ENCODE assay signal across 1 fruit fly cellular context in genomic region chr3L:16563361-16563760, dm6.
TF ChIP-seq lines count a peak whose summit lies in the region.

No protein-coding gene starts in this region.

TF ChIP-seq in whole organism, embryonic, 481 proteins besides CTCF, POLR2A, EP300 and RAD21 (continued from another document and continues in another):
- TF ChIP-seq CG3281 (GFP tag; optimal IDR thresholded peaks at IDR 0.05; lab: Kevin White, UChicago) = no peak
- no peak for TF ChIP-seq Oaz (GFP tag; IDR thresholded peaks at IDR 0.05; lab: Robert Waterston, UW)
- no peak for TF ChIP-seq Dref (GFP tag; IDR thresholded peaks at IDR 0.05; lab: Robert Waterston, UW)
- TF ChIP-seq CG3847 (GFP tag; IDR thresholded peaks at IDR 0.05; lab: Robert Waterston, UW) = no peak
- TF ChIP-seq Dbx (GFP tag; IDR thresholded peaks at IDR 0.05; lab: Robert Waterston, UW) = no peak
- TF ChIP-seq wdn (GFP tag; IDR thresholded peaks at IDR 0.05; lab: Robert Waterston, UW) = no peak
- TF ChIP-seq CG12236 (GFP tag; optimal IDR thresholded peaks at IDR 0.05; lab: Kevin White, UChicago) = no peak
- no peak for TF ChIP-seq Abd-B (GFP tag; optimal IDR thresholded peaks at IDR 0.05; lab: Kevin White, UChicago)
- TF ChIP-seq D (optimal IDR thresholded peaks at IDR 0.05; lab: Kevin White, UChicago) = no peak
- TF ChIP-seq D (GFP tag; optimal IDR thresholded peaks at IDR 0.05; lab: Kevin White, UChicago) = no peak
- TF ChIP-seq zen2 (GFP tag; IDR thresholded peaks at IDR 0.05; lab: Robert Waterston, UW; ENCODE audit: partially characterized antibody) = no peak
- TF ChIP-seq dmrt99B (tag; optimal IDR thresholded peaks at IDR 0.05; lab: Kevin White, UChicago) = no peak
- TF ChIP-seq CG9727 (GFP tag; optimal IDR thresholded peaks at IDR 0.05; lab: Kevin White, UChicago) = no peak
- TF ChIP-seq dpn (GFP tag; optimal IDR thresholded peaks at IDR 0.05; lab: Kevin White, UChicago) = no peak
- no peak for TF ChIP-seq lab (GFP tag; optimal IDR thresholded peaks at IDR 0.05; lab: Kevin White, UChicago)
- TF ChIP-seq gcm (GFP tag; optimal IDR thresholded peaks at IDR 0.05; lab: Kevin White, UChicago) = no peak
- peak; percentile 15; the same call in 1 of the 2 replicates for TF ChIP-seq Xrp1 (GFP tag; IDR thresholded peaks at IDR 0.05; lab: Robert Waterston, UW)
- TF ChIP-seq bowl (GFP tag; IDR thresholded peaks at IDR 0.05; lab: Robert Waterston, UW) = no peak
- TF ChIP-seq Scr (GFP tag; IDR thresholded peaks at IDR 0.05; lab: Robert Waterston, UW; ENCODE audit: partially characterized antibody) = 0 out of 2 replicates have a peak, but pooled peaks have one; percentile 8
- no peak for TF ChIP-seq slou (GFP tag; optimal IDR thresholded peaks at IDR 0.05; lab: Kevin White, UChicago)
- TF ChIP-seq CG9932 (GFP tag; IDR thresholded peaks at IDR 0.05; lab: Robert Waterston, UW) = peak; percentile 3; the same call in 1 of the 2 replicates
- TF ChIP-seq Lhr (GFP tag; optimal IDR thresholded peaks at IDR 0.05; lab: Kevin White, UChicago) = peak; percentile 19
- TF ChIP-seq CG11723 (GFP tag; optimal IDR thresholded peaks at IDR 0.05; lab: Kevin White, UChicago) = no peak
- no peak for TF ChIP-seq CG12299 (tag; optimal IDR thresholded peaks at IDR 0.05; lab: Kevin White, UChicago)
- TF ChIP-seq nerfin-1 (tag; optimal IDR thresholded peaks at IDR 0.05; lab: Kevin White, UChicago) = no peak
- no peak for TF ChIP-seq CG2129 (GFP tag; IDR thresholded peaks at IDR 0.05; lab: Robert Waterston, UW; ENCODE audit: partially characterized antibody)
- TF ChIP-seq lmd (GFP tag; IDR thresholded peaks at IDR 0.05; lab: Robert Waterston, UW) = peak; percentile 4; the same call in 1 of the 2 replicates
- TF ChIP-seq cwo (GFP tag; optimal IDR thresholded peaks at IDR 0.05; lab: Kevin White, UChicago) = no peak
- TF ChIP-seq Side (GFP tag; optimal IDR thresholded peaks at IDR 0.05; lab: Kevin White, UChicago) = no peak
- no peak for TF ChIP-seq Hsf (GFP tag; optimal IDR thresholded peaks at IDR 0.05; lab: Kevin White, UChicago)
- no peak for TF ChIP-seq CG7372 (GFP tag; IDR thresholded peaks at IDR 0.05; lab: Robert Waterston, UW)
- TF ChIP-seq Nf-YA (GFP tag; IDR thresholded peaks at IDR 0.05; lab: Robert Waterston, UW) = no peak
- no peak; the same call in 1 of the 2 replicates for TF ChIP-seq CG13287 (GFP tag; IDR thresholded peaks at IDR 0.05; lab: Robert Waterston, UW; ENCODE audit: partially characterized antibody)
- TF ChIP-seq CG2199 (GFP tag; IDR thresholded peaks at IDR 0.05; lab: Robert Waterston, UW) = no peak; the same call in 2 of the 3 replicates
- no peak for TF ChIP-seq Nf-YC (tag; optimal IDR thresholded peaks at IDR 0.05; lab: Kevin White, UChicago)
- TF ChIP-seq grn (GFP tag; optimal IDR thresholded peaks at IDR 0.05; lab: Kevin White, UChicago) = no peak
- TF ChIP-seq bsh (GFP tag; optimal IDR thresholded peaks at IDR 0.05; lab: Kevin White, UChicago) = no peak
- no peak for TF ChIP-seq Spps (tag; optimal IDR thresholded peaks at IDR 0.05; lab: Kevin White, UChicago)
- TF ChIP-seq Myb (GFP tag; optimal IDR thresholded peaks at IDR 0.05; lab: Kevin White, UChicago) = no peak
- TF ChIP-seq ac (GFP tag; optimal IDR thresholded peaks at IDR 0.05; lab: Kevin White, UChicago) = no peak
- no peak for TF ChIP-seq pum (GFP tag; optimal IDR thresholded peaks at IDR 0.05; lab: Kevin White, UChicago)
- no peak for TF ChIP-seq CG11093 (GFP tag; IDR thresholded peaks at IDR 0.05; lab: Robert Waterston, UW)
- no peak for TF ChIP-seq CG10543 (GFP tag; optimal IDR thresholded peaks at IDR 0.05; lab: Kevin White, UChicago)
- TF ChIP-seq CG12659 (GFP tag; optimal IDR thresholded peaks at IDR 0.05; lab: Kevin White, UChicago) = no peak
- peak; percentile 54 for TF ChIP-seq Bgb (GFP tag; IDR thresholded peaks at IDR 0.05; lab: Robert Waterston, UW; ENCODE audit: partially characterized antibody)
- TF ChIP-seq CG9437 (GFP tag; optimal IDR thresholded peaks at IDR 0.05; lab: Kevin White, UChicago) = no peak
- TF ChIP-seq CG32532 (GFP tag; IDR thresholded peaks at IDR 0.05; lab: Robert Waterston, UW) = peak; percentile 49; the same call in 1 of the 2 replicates
- TF ChIP-seq Optix (GFP tag; IDR thresholded peaks at IDR 0.05; lab: Robert Waterston, UW) = no peak
- TF ChIP-seq CG4707 (GFP tag; optimal IDR thresholded peaks at IDR 0.05; lab: Kevin White, UChicago) = peak; percentile 96
- no peak for TF ChIP-seq CG10959 (GFP tag; IDR thresholded peaks at IDR 0.05; lab: Robert Waterston, UW)
- TF ChIP-seq NfI (GFP tag; optimal IDR thresholded peaks at IDR 0.05; lab: Kevin White, UChicago) = no peak
- no peak for TF ChIP-seq NK7.1 (GFP tag; optimal IDR thresholded peaks at IDR 0.05; lab: Kevin White, UChicago)
- no peak for TF ChIP-seq Atf6 (GFP tag; IDR thresholded peaks at IDR 0.05; lab: Robert Waterston, UW)
- TF ChIP-seq gsb (GFP tag; IDR thresholded peaks at IDR 0.05; lab: Robert Waterston, UW) = no peak
- no peak for TF ChIP-seq Fer1 (GFP tag; optimal IDR thresholded peaks at IDR 0.05; lab: Kevin White, UChicago)
- TF ChIP-seq cad (GFP tag; optimal IDR thresholded peaks at IDR 0.05; lab: Kevin White, UChicago) = no peak
- TF ChIP-seq CG8388 (GFP tag; optimal IDR thresholded peaks at IDR 0.05; lab: Kevin White, UChicago) = no peak
- TF ChIP-seq nmo (GFP tag; optimal IDR thresholded peaks at IDR 0.05; lab: Kevin White, UChicago) = no peak
- TF ChIP-seq ham (GFP tag; IDR thresholded peaks at IDR 0.05; lab: Robert Waterston, UW) = no peak
- TF ChIP-seq ase (GFP tag; IDR thresholded peaks at IDR 0.05; lab: Robert Waterston, UW) = no peak
- no peak for TF ChIP-seq scrt (GFP tag; optimal IDR thresholded peaks at IDR 0.05; lab: Kevin White, UChicago)
- TF ChIP-seq Hr51 (GFP tag; optimal IDR thresholded peaks at IDR 0.05; lab: Kevin White, UChicago) = no peak
- TF ChIP-seq z (GFP tag; IDR thresholded peaks at IDR 0.05; lab: Robert Waterston, UW) = no peak
- TF ChIP-seq Kr (GFP tag; optimal IDR thresholded peaks at IDR 0.05; lab: Kevin White, UChicago) = no peak
- no peak for TF ChIP-seq CG12071 (GFP tag; optimal IDR thresholded peaks at IDR 0.05; lab: Kevin White, UChicago)
- peak; percentile 35 for TF ChIP-seq CG1603 (tag; optimal IDR thresholded peaks at IDR 0.05; lab: Kevin White, UChicago)
- peak; percentile 34 for TF ChIP-seq stwl (tag; optimal IDR thresholded peaks at IDR 0.05; lab: Kevin White, UChicago)
- no peak for TF ChIP-seq Hand (GFP tag; optimal IDR thresholded peaks at IDR 0.05; lab: Kevin White, UChicago)
- no peak for TF ChIP-seq bcd (GFP tag; optimal IDR thresholded peaks at IDR 0.05; lab: Kevin White, UChicago)
- no peak for TF ChIP-seq CHES-1-like (GFP tag; optimal IDR thresholded peaks at IDR 0.05; lab: Kevin White, UChicago)
- TF ChIP-seq CG1792 (GFP tag; optimal IDR thresholded peaks at IDR 0.05; lab: Kevin White, UChicago) = no peak
- no peak for TF ChIP-seq her (GFP tag; optimal IDR thresholded peaks at IDR 0.05; lab: Kevin White, UChicago)
- peak; percentile 15 for TF ChIP-seq CG17829 (tag; optimal IDR thresholded peaks at IDR 0.05; lab: Kevin White, UChicago)
- TF ChIP-seq tup (GFP tag; optimal IDR thresholded peaks at IDR 0.05; lab: Kevin White, UChicago) = no peak
- no peak for TF ChIP-seq wek (GFP tag; optimal IDR thresholded peaks at IDR 0.05; lab: Kevin White, UChicago)
- no peak for TF ChIP-seq CG12391 (tag; optimal IDR thresholded peaks at IDR 0.05; lab: Kevin White, UChicago)
- TF ChIP-seq CG2889 (GFP tag; IDR thresholded peaks at IDR 0.05; lab: Robert Waterston, UW) = no peak
- no peak for TF ChIP-seq CG12155 (GFP tag; optimal IDR thresholded peaks at IDR 0.05; lab: Kevin White, UChicago)
- TF ChIP-seq Doc2 (GFP tag; IDR thresholded peaks at IDR 0.05; lab: Robert Waterston, UW) = no peak
- no peak for TF ChIP-seq CG2678 (tag; optimal IDR thresholded peaks at IDR 0.05; lab: Kevin White, UChicago)
- no peak for TF ChIP-seq grau (tag; optimal IDR thresholded peaks at IDR 0.05; lab: Kevin White, UChicago)
- TF ChIP-seq CG6689 (GFP tag; IDR thresholded peaks at IDR 0.05; lab: Robert Waterston, UW) = no peak
- TF ChIP-seq Dll (GFP tag; IDR thresholded peaks at IDR 0.05; lab: Robert Waterston, UW; ENCODE audit: partially characterized antibody) = no peak
- TF ChIP-seq CG7928 (GFP tag; optimal IDR thresholded peaks at IDR 0.05; lab: Kevin White, UChicago) = no peak
- TF ChIP-seq CG4404 (GFP tag; IDR thresholded peaks at IDR 0.05; lab: Robert Waterston, UW) = no peak
- no peak for TF ChIP-seq B-H2 (GFP tag; optimal IDR thresholded peaks at IDR 0.05; lab: Kevin White, UChicago)
- no peak for TF ChIP-seq gro (GFP tag; optimal IDR thresholded peaks at IDR 0.05; lab: Kevin White, UChicago)
- peak; percentile 1 for TF ChIP-seq unpg (GFP tag; optimal IDR thresholded peaks at IDR 0.05; lab: Kevin White, UChicago)
- no peak for TF ChIP-seq HmgD (GFP tag; optimal IDR thresholded peaks at IDR 0.05; lab: Kevin White, UChicago)
- no peak for TF ChIP-seq Chrac-16 (GFP tag; optimal IDR thresholded peaks at IDR 0.05; lab: Kevin White, UChicago)
- TF ChIP-seq Hmr (GFP tag; optimal IDR thresholded peaks at IDR 0.05; lab: Kevin White, UChicago) = peak; percentile 25
- TF ChIP-seq Poxn (GFP tag; IDR thresholded peaks at IDR 0.05; lab: Robert Waterston, UW) = no peak
- TF ChIP-seq knrl (GFP tag; IDR thresholded peaks at IDR 0.05; lab: Robert Waterston, UW; ENCODE audit: partially characterized antibody) = peak; percentile 21; the same call in 1 of the 3 replicates
- TF ChIP-seq Sox102F (GFP tag; optimal IDR thresholded peaks at IDR 0.05; lab: Kevin White, UChicago) = no peak
- TF ChIP-seq BtbVII (GFP tag; optimal IDR thresholded peaks at IDR 0.05; lab: Kevin White, UChicago) = no peak
- no peak for TF ChIP-seq kah (GFP tag; optimal IDR thresholded peaks at IDR 0.05; lab: Kevin White, UChicago)
- TF ChIP-seq CG9876 (GFP tag; optimal IDR thresholded peaks at IDR 0.05; lab: Kevin White, UChicago) = no peak
- TF ChIP-seq schlank (tag; optimal IDR thresholded peaks at IDR 0.05; lab: Kevin White, UChicago) = no peak
- no peak for TF ChIP-seq CG8944 (GFP tag; optimal IDR thresholded peaks at IDR 0.05; lab: Kevin White, UChicago)
- TF ChIP-seq sima (GFP tag; optimal IDR thresholded peaks at IDR 0.05; lab: Kevin White, UChicago) = no peak
- TF ChIP-seq emc (GFP tag; optimal IDR thresholded peaks at IDR 0.05; lab: Kevin White, UChicago) = no peak
- TF ChIP-seq Ptx1 (GFP tag; IDR thresholded peaks at IDR 0.05; lab: Robert Waterston, UW) = no peak
- TF ChIP-seq CG34422 (GFP tag; IDR thresholded peaks at IDR 0.05; lab: Robert Waterston, UW) = peak; percentile 7; the same call in 1 of the 3 replicates
- TF ChIP-seq CG10209 (GFP tag; optimal IDR thresholded peaks at IDR 0.05; lab: Kevin White, UChicago) = no peak
- TF ChIP-seq da (GFP tag; optimal IDR thresholded peaks at IDR 0.05; lab: Kevin White, UChicago) = no peak
- TF ChIP-seq CG17359 (tag; optimal IDR thresholded peaks at IDR 0.05; lab: Kevin White, UChicago) = no peak
- no peak for TF ChIP-seq Ada2b (GFP tag; IDR thresholded peaks at IDR 0.05; lab: Robert Waterston, UW)
- no peak for TF ChIP-seq tap (tag; optimal IDR thresholded peaks at IDR 0.05; lab: Kevin White, UChicago)
- no peak for TF ChIP-seq CG43689 (GFP tag; IDR thresholded peaks at IDR 0.05; lab: Robert Waterston, UW)
- no peak for TF ChIP-seq az2 (GFP tag; optimal IDR thresholded peaks at IDR 0.05; lab: Kevin White, UChicago)
- TF ChIP-seq ash1 (GFP tag; optimal IDR thresholded peaks at IDR 0.05; lab: Kevin White, UChicago) = no peak
- no peak for TF ChIP-seq ems (GFP tag; optimal IDR thresholded peaks at IDR 0.05; lab: Kevin White, UChicago)
- TF ChIP-seq twi (tag; optimal IDR thresholded peaks at IDR 0.05; lab: Kevin White, UChicago) = no peak
- no peak for TF ChIP-seq CG18599 (GFP tag; optimal IDR thresholded peaks at IDR 0.05; lab: Kevin White, UChicago)
- no peak for TF ChIP-seq Hmx (GFP tag; optimal IDR thresholded peaks at IDR 0.05; lab: Kevin White, UChicago)
- no peak for TF ChIP-seq pho (GFP tag; optimal IDR thresholded peaks at IDR 0.05; lab: Kevin White, UChicago)
- TF ChIP-seq CkIIα-i1 (GFP tag; IDR thresholded peaks at IDR 0.05; lab: Robert Waterston, UW) = no peak
- no peak for TF ChIP-seq Hr3 (GFP tag; optimal IDR thresholded peaks at IDR 0.05; lab: Kevin White, UChicago)
- TF ChIP-seq tx (GFP tag; optimal IDR thresholded peaks at IDR 0.05; lab: Kevin White, UChicago) = no peak
- TF ChIP-seq CG11247 (GFP tag; IDR thresholded peaks at IDR 0.05; lab: Robert Waterston, UW) = no peak
- no peak for TF ChIP-seq CG8478 (optimal IDR thresholded peaks at IDR 0.05; lab: Kevin White, UChicago)
- no peak for TF ChIP-seq NC2α (GFP tag; optimal IDR thresholded peaks at IDR 0.05; lab: Kevin White, UChicago)
- no peak for TF ChIP-seq gt (GFP tag; IDR thresholded peaks at IDR 0.05; lab: Robert Waterston, UW)
- no peak for TF ChIP-seq sna (GFP tag; IDR thresholded peaks at IDR 0.05; lab: Robert Waterston, UW; ENCODE audit: partially characterized antibody)
- TF ChIP-seq PHDP (tag; optimal IDR thresholded peaks at IDR 0.05; lab: Kevin White, UChicago) = no peak
- TF ChIP-seq zfh1 (GFP tag; IDR thresholded peaks at IDR 0.05; lab: Robert Waterston, UW) = 0 out of 3 replicates have a peak, but pooled peaks have one; percentile 51
- TF ChIP-seq CG2116 (GFP tag; optimal IDR thresholded peaks at IDR 0.05; lab: Kevin White, UChicago) = no peak
- TF ChIP-seq gce (GFP tag; IDR thresholded peaks at IDR 0.05; lab: Robert Waterston, UW) = no peak
- no peak for TF ChIP-seq H2.0 (GFP tag; IDR thresholded peaks at IDR 0.05; lab: Robert Waterston, UW)
- TF ChIP-seq Dp (GFP tag; optimal IDR thresholded peaks at IDR 0.05; lab: Kevin White, UChicago) = peak; percentile 83
- no peak for TF ChIP-seq al (GFP tag; IDR thresholded peaks at IDR 0.05; lab: Robert Waterston, UW)
- TF ChIP-seq sisA (GFP tag; IDR thresholded peaks at IDR 0.05; lab: Robert Waterston, UW) = no peak
- TF ChIP-seq CG9797 (GFP tag; optimal IDR thresholded peaks at IDR 0.05; lab: Kevin White, UChicago) = no peak
- no peak for TF ChIP-seq Xbp1 (GFP tag; optimal IDR thresholded peaks at IDR 0.05; lab: Kevin White, UChicago)
- no peak for TF ChIP-seq CG31441 (GFP tag; IDR thresholded peaks at IDR 0.05; lab: Robert Waterston, UW)
- TF ChIP-seq crol (GFP tag; IDR thresholded peaks at IDR 0.05; lab: Robert Waterston, UW) = no peak
- TF ChIP-seq chinmo (GFP tag; IDR thresholded peaks at IDR 0.05; lab: Robert Waterston, UW; ENCODE audit: partially characterized antibody) = no peak
- TF ChIP-seq CG14014 (GFP tag; IDR thresholded peaks at IDR 0.05; lab: Robert Waterston, UW) = 0 out of 2 replicates have a peak, but pooled peaks have one; percentile 6
- no peak for TF ChIP-seq CG6254 (GFP tag; optimal IDR thresholded peaks at IDR 0.05; lab: Kevin White, UChicago)
